Worm (Caenorhabditis elegans) whole organism, early embryonic: ENCODE results near the gene ubc-21.

Experiments used
- B0310.2 ChIP-seq: sonication (generic microtip); optimal IDR thresholded peaks from 2 replicates; lab custom pipeline; 2016; ENCODE audit warnings: mild to moderate bottlenecking, missing genetic modification characterization, missing compliant biosample characterization
- F13C5.2 ChIP-seq: sonication (generic microtip); optimal IDR thresholded peaks from 2 replicates; lab custom pipeline; 2017; ENCODE audit warnings: mild to moderate bottlenecking, missing genetic modification characterization, inconsistent platforms, missing compliant biosample characterization
- ama-1 ChIP-seq: fragments of 150-350 bp; optimal IDR thresholded peaks from 2 replicates; lab custom pipeline; 2014
- ceh-13 ChIP-seq: fragments of 200-800 bp; sonication (Bioruptor generic); optimal IDR thresholded peaks from 2 replicates; lab custom pipeline; 2018; ENCODE audit warnings: mild to moderate bottlenecking, missing genetic modification characterization, missing compliant biosample characterization
- ceh-36 ChIP-seq: sonication (generic microtip); optimal IDR thresholded peaks from 2 replicates; lab custom pipeline; 2016; ENCODE audit warnings: missing genetic modification characterization, inconsistent platforms, missing compliant biosample characterization
- ets-7 ChIP-seq: sonication (generic microtip); optimal IDR thresholded peaks from 2 replicates; lab custom pipeline; 2016; ENCODE audit warnings: missing genotype, missing genetic modification characterization, missing compliant biosample characterization
- flt-1 ChIP-seq: fragments of 200-800 bp; sonication (Bioruptor generic); IDR thresholded peaks from 2 replicates; pipeline ENCODE4 v1.3.6; 2022; ENCODE audit warnings: missing genetic modification characterization, missing compliant biosample characterization
- hmbx-1 ChIP-seq: sonication (generic microtip); optimal IDR thresholded peaks from 2 replicates; lab custom pipeline; 2016; ENCODE audit warnings: mild to moderate bottlenecking, missing genetic modification characterization, missing compliant biosample characterization
- hmg-4 ChIP-seq: fragments of 200-800 bp; sonication (Bioruptor generic); optimal IDR thresholded peaks from 2 replicates; lab custom pipeline; 2018; ENCODE audit warnings: mild to moderate bottlenecking, missing genetic modification characterization, missing compliant biosample characterization
- hnd-1 ChIP-seq: sonication (generic microtip); optimal IDR thresholded peaks from 2 replicates; lab custom pipeline; 2016; ENCODE audit warnings: missing genetic modification characterization, missing compliant biosample characterization
- scrt-1 ChIP-seq: fragments of 200-800 bp; sonication (Bioruptor generic); IDR thresholded peaks from 2 replicates; pipeline ENCODE4 v1.3.6; 2022; ENCODE audit warnings: missing genetic modification characterization, missing compliant biosample characterization
- tbx-11 ChIP-seq: fragments of 200-800 bp; sonication (Bioruptor generic); IDR thresholded peaks from 2 replicates; pipeline ENCODE4 v1.3.6; 2022; ENCODE audit warnings: missing genetic modification characterization, missing compliant biosample characterization
- tbx-37 ChIP-seq: fragments of 200-800 bp; sonication (Bioruptor generic); conservative IDR thresholded peaks from 2 replicates; pipeline ENCODE4 v1.3.6; 2022; ENCODE audit warnings: missing genetic modification reagents, missing genetic modification characterization, missing compliant biosample characterization
- tra-4 ChIP-seq: sonication (generic microtip); optimal IDR thresholded peaks from 2 replicates; lab custom pipeline; 2017; ENCODE audit warnings: missing genetic modification characterization, missing compliant biosample characterization

DNA sequence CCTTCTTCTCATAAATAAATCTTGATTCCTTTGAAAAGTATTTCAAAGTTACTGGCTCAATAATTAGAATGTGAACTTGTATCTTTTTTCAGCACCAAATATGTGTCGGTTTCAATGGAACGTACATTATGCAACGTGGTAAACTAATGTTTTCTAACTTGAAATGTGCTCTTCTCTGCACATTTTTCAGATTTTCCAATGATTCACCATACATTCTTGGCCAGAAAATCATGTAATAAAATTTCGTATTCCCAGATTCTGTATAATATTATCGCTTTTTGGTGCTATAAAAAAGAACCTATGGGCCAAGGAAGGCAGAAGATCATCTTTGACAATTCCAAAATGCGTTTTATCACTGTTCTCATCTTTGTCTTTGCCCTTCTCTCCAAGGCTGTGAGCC, 8.5 kb upstream of the ubc-21 start, which contains the start of gene C06E2.9:
- TF ChIP-seq ama-1 (lab: Kevin White, UChicago) (no peak), tra-4 (no peak), tbx-11 (GFP tag; lab: Robert Waterston, UW) (no peak), hmg-4 (no peak), scrt-1 (GFP tag; lab: Robert Waterston, UW) (no peak), ets-7 (no peak), tbx-37 (GFP tag; lab: Robert Waterston, UW) (no peak), F13C5.2 (tag; lab: Kevin White, UChicago) (no peak), hnd-1 (no peak), B0310.2 (tag; lab: Kevin White, UChicago) (no peak), flt-1 (no peak), ceh-13 (GFP tag; lab: Kevin White, UChicago) (no peak), hmbx-1 (tag; lab: Kevin White, UChicago) (no peak), ceh-36 (tag; lab: Kevin White, UChicago) (no peak)
